Fruit fly (Drosophila melanogaster) whole organism, wandering third instar larva: Measurements from ENCODE around the gene CG32440.

ENCODE experiments used
- CG9705 ChIP-seq: fragments of 200-800 bp; sonication (Bioruptor generic); optimal IDR thresholded peaks from 2 replicates; lab custom pipeline; 2018; ENCODE audit warnings: missing biosample characterization, mild to moderate bottlenecking, missing genetic modification characterization
- Hr83 ChIP-seq: fragments of 200-300 bp; sonication (Bioruptor generic); optimal IDR thresholded peaks from 2 replicates; lab custom pipeline; 2016; ENCODE audit warnings: missing biosample characterization, mild to moderate bottlenecking, missing genetic modification characterization, moderate library complexity; ENCODE audit not compliant: poor library complexity, severe bottlenecking
- brk ChIP-seq: fragments of 200-800 bp; sonication (Bioruptor generic); optimal IDR thresholded peaks from 2 replicates; lab custom pipeline; 2016; ENCODE audit warnings: missing biosample characterization, mild to moderate bottlenecking, missing genetic modification characterization
- dmrt93B ChIP-seq: fragments of 200-800 bp; sonication (Bioruptor generic); optimal IDR thresholded peaks from 2 replicates; lab custom pipeline; 2018; ENCODE audit warnings: missing biosample characterization, mild to moderate bottlenecking, missing genetic modification characterization
- ey ChIP-seq: fragments of 200-800 bp; sonication (Bioruptor generic); optimal IDR thresholded peaks from 2 replicates; lab custom pipeline; 2016; ENCODE audit warnings: missing biosample characterization, missing genetic modification characterization
- fru ChIP-seq: fragments of 200-800 bp; sonication (Bioruptor generic); optimal IDR thresholded peaks from 3 replicates; lab custom pipeline; 2016; ENCODE audit warnings: missing biosample characterization, mild to moderate bottlenecking, missing genetic modification characterization
- jim ChIP-seq: fragments of 175-275, 200-325 bp; sonication (Bioruptor generic); optimal IDR thresholded peaks from 2 replicates; lab custom pipeline; 2016; ENCODE audit warnings: missing biosample characterization, mild to moderate bottlenecking, missing genetic modification characterization
- lola ChIP-seq: fragments of >200 bp; optimal IDR thresholded peaks from 2 replicates; lab custom pipeline; 2017; ENCODE audit warnings: missing biosample characterization, missing genetic modification characterization

DNA sequence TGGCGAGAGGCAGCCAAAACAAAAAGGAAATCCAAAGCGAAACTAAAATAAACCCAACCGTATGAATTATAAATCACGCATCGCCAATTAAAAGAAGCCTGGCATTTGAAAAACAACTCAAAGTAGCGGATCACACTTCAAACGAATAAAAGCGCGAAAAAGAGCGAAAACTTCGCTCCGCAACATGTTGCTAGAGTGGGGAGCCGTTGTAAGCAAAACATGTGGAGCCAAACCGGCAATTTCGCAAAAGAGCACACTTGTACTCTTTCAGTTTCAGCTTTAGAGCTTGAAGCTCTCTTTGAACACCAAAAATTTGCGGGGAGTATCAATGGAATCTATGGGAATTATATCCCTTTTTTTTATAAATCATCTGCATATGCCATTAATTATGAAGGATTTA lies 21.8 kb downstream of the CG32440 start:
- no peak for TF ChIP-seq dmrt93B (GFP tag; lab: Kevin White, UChicago)
- TF ChIP-seq lola = no peak
- no peak for TF ChIP-seq brk
- TF ChIP-seq CG9705 = no peak
- no peak for TF ChIP-seq ey (GFP tag; lab: Kevin White, UChicago)
- no peak for TF ChIP-seq fru (GFP tag; lab: Kevin White, UChicago)
- TF ChIP-seq Hr83 (GFP tag; lab: Kevin White, UChicago) = no peak
- no peak for TF ChIP-seq jim (GFP tag; lab: Kevin White, UChicago)
